Fruit fly (Drosophila melanogaster) whole organism, embryonic: ENCODE results near the gene Drsl1.
A peak's percentile ranks its signal among the peaks of the same experiment; 100 is the strongest.

Experiments
- BEAF-32 ChIP-seq: fragments of 200-800 bp; sonication (Bioruptor generic); optimal IDR thresholded peaks from 3 replicates; lab custom pipeline; 2017; ENCODE audit warnings: missing biosample characterization, missing genetic modification characterization, mild to moderate bottlenecking, moderate library complexity, missing genetic modification reagents
- CG10431 ChIP-seq: fragments of 200-800 bp; sonication (Bioruptor generic); optimal IDR thresholded peaks from 3 replicates; lab custom pipeline; 2018; ENCODE audit warnings: missing biosample characterization, mild to moderate bottlenecking, missing genetic modification characterization
- CG12769 ChIP-seq: fragments of 200-800 bp; sonication (Bioruptor generic); optimal IDR thresholded peaks from 2 replicates; lab custom pipeline; 2019; ENCODE audit warnings: missing biosample characterization, mild to moderate bottlenecking, missing genetic modification characterization, moderate library complexity
- CG12942 ChIP-seq: fragments of 200-800 bp; sonication (Bioruptor generic); optimal IDR thresholded peaks from 3 replicates; lab custom pipeline; 2016; ENCODE audit warnings: missing biosample characterization, missing genetic modification characterization
- CG13123 ChIP-seq: fragments of 200-800 bp; sonication (Bioruptor generic); optimal IDR thresholded peaks from 2 replicates; lab custom pipeline; 2016; ENCODE audit warnings: missing biosample characterization, missing genetic modification characterization
- CG13894 ChIP-seq: fragments of 200-800 bp; sonication (Bioruptor generic); optimal IDR thresholded peaks from 3 replicates; lab custom pipeline; 2018; ENCODE audit warnings: missing biosample characterization, mild to moderate bottlenecking, missing genetic modification characterization, moderate library complexity
- CG14014 ChIP-seq: fragments of 200-800 bp; sonication (Bioruptor generic); IDR thresholded peaks from 2 replicates; pipeline ENCODE4 v1.3.6; 2022; ENCODE audit warnings: missing biosample characterization, missing genetic modification characterization
- CG17186 ChIP-seq: fragments of 200-800 bp; sonication (Bioruptor generic); optimal IDR thresholded peaks from 3 replicates; lab custom pipeline; 2017; ENCODE audit warnings: missing biosample characterization, missing genetic modification reagents, missing genetic modification characterization
- CG4404 ChIP-seq: fragments of 200-800 bp; sonication (Bioruptor generic); IDR thresholded peaks from 2 replicates; pipeline ENCODE4 v1.3.6; 2022; ENCODE audit warnings: missing biosample characterization, missing genetic modification characterization
- CG4707 ChIP-seq: fragments of 200-800 bp; sonication (Bioruptor generic); optimal IDR thresholded peaks from 2 replicates; lab custom pipeline; 2018; ENCODE audit warnings: missing biosample characterization, mild to moderate bottlenecking, missing genetic modification characterization, moderate library complexity
- CG7357 ChIP-seq: fragments of 200-800 bp; sonication (Bioruptor generic); IDR thresholded peaks from 3 replicates; pipeline ENCODE4 v1.3.6; 2022; ENCODE audit warnings: missing biosample characterization, missing genetic modification characterization
- CG7372 ChIP-seq: fragments of 200-800 bp; sonication (Bioruptor generic); IDR thresholded peaks from 2 replicates; pipeline ENCODE4 v1.3.6; 2022; ENCODE audit warnings: missing biosample characterization, missing genetic modification characterization
- CG8478 ChIP-seq: fragments of >200 bp; optimal IDR thresholded peaks from 2 replicates; lab custom pipeline; 2018
- CrebB ChIP-seq: fragments of 200-800 bp; sonication (Bioruptor generic); optimal IDR thresholded peaks from 3 replicates; lab custom pipeline; 2018; ENCODE audit warnings: missing biosample characterization, mild to moderate bottlenecking, missing genetic modification characterization
- D ChIP-seq, 2 experiments: fragments of 200-800 bp in 1 of 2; fragments of >200 bp in 1 of 2; sonication (Bioruptor generic) in 1 of 2; optimal IDR thresholded peaks; 2 replicates in 1 of 2; 3 replicates in 1 of 2; lab custom pipeline; 2017; ENCODE audit warnings: mild to moderate bottlenecking in 1 of 2, missing biosample characterization in 1 of 2, missing genetic modification characterization in 1 of 2, missing genetic modification reagents in 1 of 2
- Doc3 ChIP-seq: fragments of 200-800 bp; sonication (Bioruptor generic); IDR thresholded peaks from 3 replicates; pipeline ENCODE4 v1.3.6; 2022; ENCODE audit warnings: missing biosample characterization, missing genetic modification characterization; ENCODE audit not compliant: partially characterized antibody
- Ets65A ChIP-seq: fragments of 200-800 bp; sonication (Bioruptor generic); peaks from one replicate; lab custom pipeline; 2016; ENCODE audit warnings: missing biosample characterization, missing genetic modification characterization
- Ets97D ChIP-seq: fragments of 200-800 bp; sonication (Bioruptor generic); optimal IDR thresholded peaks from 3 replicates; lab custom pipeline; 2016; ENCODE audit warnings: missing biosample characterization, missing genetic modification characterization
- Fer2 ChIP-seq: fragments of 200-800 bp; sonication (Bioruptor generic); optimal IDR thresholded peaks from 2 replicates; lab custom pipeline; 2018; ENCODE audit warnings: missing biosample characterization, mild to moderate bottlenecking, missing genetic modification characterization, moderate library complexity
- HLH54F ChIP-seq: fragments of 200-800 bp; sonication (Bioruptor generic); optimal IDR thresholded peaks from 3 replicates; lab custom pipeline; 2016; ENCODE audit warnings: missing biosample characterization, missing genetic modification characterization
- Hmr ChIP-seq: fragments of 200-800 bp; sonication (Bioruptor generic); optimal IDR thresholded peaks from 3 replicates; lab custom pipeline; 2017; ENCODE audit warnings: mild to moderate bottlenecking, missing biosample characterization, missing genetic modification reagents, missing genetic modification characterization
- MESR4 ChIP-seq: fragments of 200-800 bp; sonication (Bioruptor generic); optimal IDR thresholded peaks from 2 replicates; lab custom pipeline; 2018; ENCODE audit warnings: missing biosample characterization, mild to moderate bottlenecking, missing genetic modification characterization, moderate library complexity
- Meics ChIP-seq: fragments of 200-800 bp; sonication (Bioruptor generic); optimal IDR thresholded peaks from 2 replicates; lab custom pipeline; 2017; ENCODE audit warnings: missing biosample characterization, mild to moderate bottlenecking, missing genetic modification characterization
- NC2α ChIP-seq: fragments of 200-800 bp; sonication (Bioruptor generic); optimal IDR thresholded peaks from 2 replicates; lab custom pipeline; 2016; ENCODE audit warnings: missing biosample characterization, missing genetic modification characterization
- NK7.1 ChIP-seq: fragments of 200-800 bp; sonication (Bioruptor generic); optimal IDR thresholded peaks from 3 replicates; lab custom pipeline; 2016; ENCODE audit warnings: missing biosample characterization, missing genetic modification characterization
- Oaz ChIP-seq: fragments of 200-800 bp; sonication (Bioruptor generic); IDR thresholded peaks from 2 replicates; pipeline ENCODE4 v1.3.6; 2022; ENCODE audit warnings: missing biosample characterization, missing genetic modification characterization
- Optix ChIP-seq: fragments of 200-800 bp; sonication (Bioruptor generic); IDR thresholded peaks from 3 replicates; pipeline ENCODE4 v1.3.6; 2022; ENCODE audit warnings: missing biosample characterization, missing genetic modification characterization
- Sox102F ChIP-seq: fragments of 200-800 bp; sonication (Bioruptor generic); optimal IDR thresholded peaks from 2 replicates; lab custom pipeline; 2018; ENCODE audit warnings: missing biosample characterization, mild to moderate bottlenecking, missing genetic modification characterization, moderate library complexity
- Ssrp ChIP-seq: fragments of 200-800 bp; sonication (Bioruptor generic); optimal IDR thresholded peaks from 2 replicates; lab custom pipeline; 2018; ENCODE audit warnings: missing biosample characterization, mild to moderate bottlenecking, missing genetic modification characterization, moderate library complexity
- ab ChIP-seq: fragments of 200-800 bp; sonication (Bioruptor generic); optimal IDR thresholded peaks from 2 replicates; lab custom pipeline; 2016; ENCODE audit warnings: missing biosample characterization, missing genetic modification characterization
- ap ChIP-seq: fragments of 200-800 bp; sonication (Bioruptor generic); IDR thresholded peaks from 2 replicates; pipeline ENCODE4 v1.3.6; 2022; ENCODE audit warnings: missing biosample characterization, missing genetic modification characterization
- cas ChIP-seq: fragments of 200-800 bp; sonication (Bioruptor generic); IDR thresholded peaks from 2 replicates; pipeline ENCODE4 v1.3.6; 2022; ENCODE audit warnings: missing biosample characterization, missing genetic modification characterization
- chif ChIP-seq, 2 experiments: fragments of 200-800 bp; sonication (Bioruptor generic); optimal IDR thresholded peaks; 3 replicates each; lab custom pipeline; 2016; ENCODE audit warnings: missing biosample characterization in 2 of 2, missing genetic modification characterization in 2 of 2
- chn ChIP-seq: fragments of 200-800 bp; sonication (Bioruptor generic); optimal IDR thresholded peaks from 2 replicates; lab custom pipeline; 2016; ENCODE audit warnings: missing biosample characterization, missing genetic modification characterization
- disco-r ChIP-seq: fragments of 200-800 bp; sonication (Bioruptor generic); optimal IDR thresholded peaks from 2 replicates; lab custom pipeline; 2016; ENCODE audit warnings: missing biosample characterization, missing genetic modification characterization
- eve ChIP-seq, 2 experiments: fragments of >200 bp; optimal IDR thresholded peaks; 2 replicates each; lab custom pipeline; 2017; ENCODE audit warnings: missing biosample characterization in 2 of 2, missing genetic modification characterization in 2 of 2
- exex ChIP-seq: fragments of 200-800 bp; sonication (Bioruptor generic); optimal IDR thresholded peaks from 4 replicates; lab custom pipeline; 2018; ENCODE audit warnings: missing biosample characterization, mild to moderate bottlenecking, missing genetic modification characterization, moderate library complexity
- fd3F ChIP-seq: fragments of 200-800 bp; sonication (Bioruptor generic); optimal IDR thresholded peaks from 2 replicates; lab custom pipeline; 2018; ENCODE audit warnings: missing biosample characterization, mild to moderate bottlenecking, missing genetic modification characterization, moderate library complexity
- inv ChIP-seq: fragments of 200-800 bp; sonication (Bioruptor generic); IDR thresholded peaks from 2 replicates; pipeline ENCODE4 v1.3.6; 2022; ENCODE audit warnings: missing biosample characterization, missing genetic modification characterization; ENCODE audit not compliant: partially characterized antibody
- lab ChIP-seq: fragments of 200-800 bp; sonication (Bioruptor generic); optimal IDR thresholded peaks from 3 replicates; lab custom pipeline; 2017; ENCODE audit warnings: missing biosample characterization, missing genetic modification characterization, mild to moderate bottlenecking, moderate library complexity, missing genetic modification reagents
- org-1 ChIP-seq: fragments of 200-800 bp; sonication (Bioruptor generic); optimal IDR thresholded peaks from 2 replicates; lab custom pipeline; 2017; ENCODE audit warnings: missing biosample characterization, missing genetic modification characterization
- otp ChIP-seq: fragments of 200-800 bp; sonication (Bioruptor generic); IDR thresholded peaks from 3 replicates; pipeline ENCODE4, ENCODE4 v1.3.6; 2022; ENCODE audit warnings: missing biosample characterization, missing genetic modification characterization
- run ChIP-seq: fragments of 200-800 bp; sonication (Bioruptor generic); optimal IDR thresholded peaks from 3 replicates; lab custom pipeline; 2018; ENCODE audit warnings: missing biosample characterization, mild to moderate bottlenecking, missing genetic modification characterization
- slou ChIP-seq: fragments of 200-800 bp; sonication (Bioruptor generic); optimal IDR thresholded peaks from 3 replicates; lab custom pipeline; 2016; ENCODE audit warnings: missing biosample characterization, missing genetic modification characterization
- sr ChIP-seq: fragments of 200-800 bp; sonication (Bioruptor generic); IDR thresholded peaks from 3 replicates; pipeline ENCODE4 v1.3.6; 2022; ENCODE audit warnings: missing biosample characterization, missing genetic modification characterization
- stwl ChIP-seq: fragments of 200-800 bp; sonication (Bioruptor generic); optimal IDR thresholded peaks from 3 replicates; lab custom pipeline; 2018; ENCODE audit warnings: missing biosample characterization, mild to moderate bottlenecking, missing genetic modification characterization, moderate library complexity
- trem ChIP-seq: fragments of 200-800 bp; optimal IDR thresholded peaks from 3 replicates; lab custom pipeline; 2019; ENCODE audit warnings: missing biosample characterization, mild to moderate bottlenecking, missing genetic modification characterization, moderate library complexity
- vnd ChIP-seq: fragments of 200-800 bp; sonication (Bioruptor generic); IDR thresholded peaks from 3 replicates; pipeline ENCODE4 v1.3.6; 2022; ENCODE audit warnings: missing biosample characterization, missing genetic modification characterization; ENCODE audit not compliant: partially characterized antibody
- z ChIP-seq: fragments of 200-800 bp; sonication (Bioruptor generic); IDR thresholded peaks from 3 replicates; pipeline ENCODE4 v1.3.6; 2022; ENCODE audit warnings: missing biosample characterization, missing genetic modification characterization
- zf30C ChIP-seq: fragments of 200-800 bp; sonication (Bioruptor generic); optimal IDR thresholded peaks from 3 replicates; lab custom pipeline; 2018; ENCODE audit warnings: missing biosample characterization, mild to moderate bottlenecking, missing genetic modification characterization

Drsl1 gene

dm6 chr3L:3319223-3319643 lies 16.4 kb downstream of the Drsl1 start, which contains the start of the genes PIG-C, CG12016 and Dpm2 (continued):
- TF ChIP-seq CG13894 (tag; lab: Kevin White, UChicago) (no peak), slou (no peak), Ssrp (tag; lab: Kevin White, UChicago) (peak; percentile 64), inv (GFP tag; lab: Robert Waterston, UW) (peak; percentile 97), D (optimal IDR thresholded peaks at IDR 0.05; lab: Kevin White, UChicago) (no peak), D (GFP tag; optimal IDR thresholded peaks at IDR 0.05; lab: Kevin White, UChicago) (peak; percentile 39), Doc3 (GFP tag; lab: Robert Waterston, UW) (peak; percentile 97), trem (tag; lab: Kevin White, UChicago) (peak; percentile 77), sr (no peak), CG17186 (GFP tag; lab: Kevin White, UChicago) (peak; percentile 81), CG7357 (GFP tag; lab: Robert Waterston, UW) (peak; percentile 54; the same call in 1 of the 3 replicates), Sox102F (GFP tag; lab: Kevin White, UChicago) (no peak), chif (GFP tag; optimal IDR thresholded peaks at IDR 0.05; lab: Kevin White, UChicago) (peak; percentile 64 to 68), NC2α (GFP tag; lab: Kevin White, UChicago) (peak; percentile 39), fd3F (GFP tag; lab: Kevin White, UChicago) (peak; percentile 12), cas (GFP tag; lab: Robert Waterston, UW) (peak; percentile 53; the same call in 1 of the 2 replicates), CG8478 (no peak), Ets65A (peak; percentile 96), Fer2 (tag; lab: Kevin White, UChicago) (peak; percentile 62), z (GFP tag; lab: Robert Waterston, UW) (no peak), disco-r (GFP tag; lab: Kevin White, UChicago) (no peak), CG10431 (GFP tag; lab: Kevin White, UChicago) (no peak), vnd (GFP tag; lab: Robert Waterston, UW) (peak; percentile 96), Ets97D (GFP tag; lab: Kevin White, UChicago) (peak; percentile 77), CG13123 (GFP tag; lab: Kevin White, UChicago) (peak; percentile 50), Meics (GFP tag; lab: Kevin White, UChicago) (no peak), MESR4 (no peak), Oaz (peak; percentile 47; the same call in 1 of the 2 replicates), otp (GFP tag; lab: Robert Waterston, UW) (no peak), Hmr (no peak), CG4707 (GFP tag; lab: Kevin White, UChicago) (no peak), BEAF-32 (GFP tag; lab: Kevin White, UChicago) (peak; percentile 100), Optix (GFP tag; lab: Robert Waterston, UW) (no peak), lab (peak; percentile 68), chn (GFP tag; lab: Kevin White, UChicago) (peak; percentile 77), eve (GFP tag; optimal IDR thresholded peaks at IDR 0.05; lab: Kevin White, UChicago) (no peak), CG7372 (peak; percentile 65), NK7.1 (GFP tag; lab: Kevin White, UChicago) (peak; percentile 26), run (tag; lab: Kevin White, UChicago) (no peak), ab (peak; percentile 49), CrebB (tag; lab: Kevin White, UChicago) (peak; percentile 21), stwl (tag; lab: Kevin White, UChicago) (peak; percentile 92), zf30C (GFP tag; lab: Kevin White, UChicago) (no peak), HLH54F (peak; percentile 78), exex (tag; lab: Kevin White, UChicago) (no peak), CG14014 (peak; percentile 50; the same call in 1 of the 2 replicates), CG12769 (peak; percentile 53), org-1 (GFP tag; lab: Kevin White, UChicago) (no peak), CG12942 (GFP tag; lab: Kevin White, UChicago) (peak; percentile 42), ap (GFP tag; lab: Robert Waterston, UW) (no peak), CG4404 (peak; percentile 50; the same call in 1 of the 2 replicates)
